Worm (Caenorhabditis elegans): ENCODE measurements around the gene F58A3.3.
A peak's percentile ranks its signal among the peaks of the same experiment; 100 is the strongest.

The F58A3.3 gene

DNA sequence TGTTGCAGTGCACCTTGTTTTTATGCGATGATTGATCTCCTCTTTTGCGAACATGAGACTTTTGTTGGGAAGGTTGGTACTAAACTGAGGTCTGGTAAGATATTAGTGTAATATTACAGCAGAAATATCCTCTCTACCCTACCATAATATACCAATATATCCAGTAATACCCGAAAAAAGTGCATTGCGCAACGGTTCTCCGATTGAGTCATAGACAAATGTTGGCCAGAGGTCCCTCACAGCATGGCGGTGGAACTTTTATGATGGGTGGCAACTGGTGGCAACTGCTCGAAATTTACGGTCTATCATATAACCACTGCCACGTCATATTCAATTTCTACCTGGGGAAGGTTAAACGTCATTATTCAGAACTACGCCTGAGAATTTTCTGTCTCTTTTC lies 23.2 kb upstream of the F58A3.3 start:
- TF ChIP-seq Y53G8AR.9 (GFP tag; conservative IDR thresholded peaks at IDR 0.05), result no peak
- TF ChIP-seq mcd-1 (GFP tag; IDR thresholded peaks at IDR 0.05), result no peak
- no peak for TF ChIP-seq hrde-1 (tag; optimal IDR thresholded peaks at IDR 0.05; ENCODE audit: borderline replicate concordance)
- no peak for TF ChIP-seq F57A8.1 (GFP tag; optimal IDR thresholded peaks at IDR 0.05)
- TF ChIP-seq K11D2.4 (GFP tag; IDR thresholded peaks at IDR 0.05), result no peak

DNA sequence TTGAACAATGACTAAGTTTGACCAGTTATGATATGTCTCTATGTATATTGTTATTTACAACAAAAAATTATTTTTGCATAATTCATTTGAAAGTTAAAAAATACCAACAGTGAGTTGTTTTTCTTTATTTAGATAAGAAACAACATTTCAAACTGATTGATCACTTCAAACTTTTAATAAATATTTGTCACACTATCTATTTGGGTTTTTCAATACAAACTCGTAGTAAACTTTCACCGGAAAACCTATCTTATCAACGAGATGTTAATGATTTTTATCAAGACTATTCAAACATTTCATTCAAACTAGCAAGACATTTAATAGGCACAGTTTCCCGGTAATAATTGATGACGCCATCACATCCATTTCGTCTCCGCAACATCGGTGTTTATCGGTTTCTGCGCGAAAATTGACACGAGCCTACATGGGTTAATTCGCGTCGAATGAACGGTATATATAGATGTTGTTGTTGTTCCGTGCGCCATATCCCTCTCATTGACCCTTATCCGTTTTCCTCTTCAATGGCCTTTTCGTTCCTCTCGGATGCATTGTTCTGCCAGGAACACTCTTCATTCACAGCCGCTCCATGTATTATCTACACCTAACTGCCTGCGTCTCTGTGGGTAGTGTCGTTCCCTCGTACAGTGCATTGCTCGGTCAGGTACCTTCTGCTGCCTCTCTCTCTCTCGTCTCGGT lies 22.1 kb upstream of the F58A3.3 start:
- 0 out of 2 replicates have a peak, but pooled peaks have one; percentile 39 for TF ChIP-seq ekl-4 (GFP tag; IDR thresholded peaks at IDR 0.05)
- TF ChIP-seq sptf-2 (GFP tag; optimal IDR thresholded peaks at IDR 0.05), result no peak
- TF ChIP-seq nhr-80 (tag; optimal IDR thresholded peaks at IDR 0.05), result peak; percentile 47

DNA sequence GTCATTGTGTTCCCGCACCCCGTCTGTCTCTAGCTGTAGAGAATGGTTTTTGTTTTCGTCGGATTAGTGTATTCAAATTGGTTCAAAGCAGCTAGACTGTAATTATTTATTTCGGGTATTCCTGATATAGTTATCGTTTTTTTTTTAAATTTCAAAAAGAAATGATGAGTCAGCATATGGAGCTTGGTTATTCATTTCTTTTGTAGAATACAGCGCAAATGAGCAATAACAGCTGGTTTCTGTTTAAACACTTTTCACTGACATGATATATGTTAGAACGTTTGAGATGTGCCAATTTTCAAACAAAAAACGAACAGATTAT lies 21.6 kb upstream of the F58A3.3 start:
- TF ChIP-seq ztf-26 (tag; optimal IDR thresholded peaks at IDR 0.05) (no peak), Y53F4B.3 (GFP tag; IDR thresholded peaks at IDR 0.05) (no peak), egl-44 (GFP tag; IDR thresholded peaks at IDR 0.05) (no peak), madf-10 (tag; optimal IDR thresholded peaks at IDR 0.05) (no peak), egl-18 (GFP tag; IDR thresholded peaks at IDR 0.05) (no peak), egrh-3 (GFP tag; IDR thresholded peaks at IDR 0.05) (no peak), ceh-91 (GFP tag; IDR thresholded peaks at IDR 0.05) (no peak), ztf-3 (GFP tag; optimal IDR thresholded peaks at IDR 0.05) (no peak), sea-2 (GFP tag; IDR thresholded peaks at IDR 0.05) (no peak), D2030.7 (GFP tag; IDR thresholded peaks at IDR 0.05) (no peak), Y95B8A.8 (GFP tag; IDR thresholded peaks at IDR 0.05) (no peak), lag-1 (GFP tag; IDR thresholded peaks at IDR 0.05) (no peak), rec-8 (tag; optimal IDR thresholded peaks at IDR 0.05) (no peak), C17E4.6 (GFP tag; IDR thresholded peaks at IDR 0.05) (no peak), ceh-100 (GFP tag; IDR thresholded peaks at IDR 0.05) (no peak), snpc-1.3 (tag; optimal IDR thresholded peaks at IDR 0.05; ENCODE audit: insufficient read depth) (no peak), lsl-1 (GFP tag; optimal IDR thresholded peaks at IDR 0.05) (no peak), mxl-1 (tag; optimal IDR thresholded peaks at IDR 0.05) (no peak), rpc-1 (optimal IDR thresholded peaks at IDR 0.05) (no peak), rpc-1 (tag; optimal IDR thresholded peaks at IDR 0.05) (no peak), ccch-3 (GFP tag; optimal IDR thresholded peaks at IDR 0.05) (no peak)

DNA sequence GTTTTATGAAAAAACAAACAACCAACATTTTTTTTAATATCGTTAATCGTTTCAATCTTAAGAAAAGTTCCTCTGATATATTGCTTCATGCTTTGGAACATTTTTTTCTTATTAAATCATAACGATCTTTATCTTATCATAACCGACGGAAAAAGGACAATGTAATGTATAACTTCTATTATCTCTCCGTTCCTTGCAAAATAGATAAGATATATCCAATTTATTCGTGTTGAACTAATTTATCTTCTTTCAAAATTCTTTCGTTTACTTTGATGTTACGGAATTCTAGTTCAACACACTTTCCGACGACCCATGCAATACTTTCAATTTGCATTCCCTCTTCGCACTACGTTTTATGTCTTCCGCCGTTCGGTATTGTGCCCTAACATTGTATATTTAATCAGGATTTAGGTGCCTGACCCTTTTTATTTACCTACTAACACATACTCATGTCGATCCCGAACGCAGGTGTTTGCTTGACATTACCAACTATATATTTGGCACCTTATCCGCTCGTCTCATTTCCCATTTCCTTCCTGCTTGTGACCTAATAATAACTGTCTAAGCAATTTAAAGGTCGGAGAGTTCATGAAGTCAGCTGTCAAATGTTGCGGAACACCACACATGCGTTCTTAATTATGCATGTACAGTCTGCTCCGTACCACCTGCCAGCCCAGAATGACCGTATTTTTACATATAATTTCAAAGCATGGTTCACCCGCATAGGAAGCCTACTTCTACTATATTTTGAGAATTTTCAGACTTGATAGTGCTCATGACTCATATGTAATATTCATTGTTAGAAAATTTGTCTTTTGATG lies 20.9 kb upstream of the F58A3.3 start:
- no peak for TF ChIP-seq mel-28 (tag; optimal IDR thresholded peaks at IDR 0.05; ENCODE audit: borderline replicate concordance)
- TF ChIP-seq Y53F4B.3 (GFP tag; IDR thresholded peaks at IDR 0.05), result no peak
- TF ChIP-seq ztf-3 (GFP tag; optimal IDR thresholded peaks at IDR 0.05), result no peak
- TF ChIP-seq F49E8.2 (tag; optimal IDR thresholded peaks at IDR 0.05; ENCODE audit: insufficient read depth), result no peak
- no peak for TF ChIP-seq lsl-1 (GFP tag; optimal IDR thresholded peaks at IDR 0.05)
- no peak for TF ChIP-seq die-1 (tag; optimal IDR thresholded peaks at IDR 0.05)
- no peak for TF ChIP-seq F23B12.7 (tag; optimal IDR thresholded peaks at IDR 0.05; ENCODE audit: insufficient read depth)
- no peak for TF ChIP-seq B0035.1 (tag; optimal IDR thresholded peaks at IDR 0.05)
- no peak for TF ChIP-seq ztf-22 (GFP tag; optimal IDR thresholded peaks at IDR 0.05)
- no peak for TF ChIP-seq egrh-3 (GFP tag; IDR thresholded peaks at IDR 0.05)
- no peak for TF ChIP-seq sea-2 (GFP tag; IDR thresholded peaks at IDR 0.05)
- no peak for TF ChIP-seq tlf-1 (GFP tag; optimal IDR thresholded peaks at IDR 0.05)
- no peak for TF ChIP-seq egl-44 (GFP tag; IDR thresholded peaks at IDR 0.05)
- TF ChIP-seq Y53G8AR.9 (GFP tag; conservative IDR thresholded peaks at IDR 0.05), result no peak
- TF ChIP-seq Y56A3A.18 (GFP tag; IDR thresholded peaks at IDR 0.05), result no peak
